Worm (Caenorhabditis elegans) whole organism, mixed stage, embryonic: ENCODE results near the gene K09G1.2.

Experiments
- drap-1 ChIP-seq: fragments of 200-800 bp; sonication (Bioruptor generic); optimal IDR thresholded peaks from 3 replicates; lab custom pipeline; 2018; ENCODE audit warnings: mild to moderate bottlenecking, missing genetic modification characterization, missing compliant biosample characterization
- pha-4 ChIP-seq: fragments of 150-350 bp; optimal IDR thresholded peaks from 2 replicates; lab custom pipeline; 2018; ENCODE audit warnings: missing biosample characterization, missing genetic modification reagents, missing genetic modification characterization

DNA sequence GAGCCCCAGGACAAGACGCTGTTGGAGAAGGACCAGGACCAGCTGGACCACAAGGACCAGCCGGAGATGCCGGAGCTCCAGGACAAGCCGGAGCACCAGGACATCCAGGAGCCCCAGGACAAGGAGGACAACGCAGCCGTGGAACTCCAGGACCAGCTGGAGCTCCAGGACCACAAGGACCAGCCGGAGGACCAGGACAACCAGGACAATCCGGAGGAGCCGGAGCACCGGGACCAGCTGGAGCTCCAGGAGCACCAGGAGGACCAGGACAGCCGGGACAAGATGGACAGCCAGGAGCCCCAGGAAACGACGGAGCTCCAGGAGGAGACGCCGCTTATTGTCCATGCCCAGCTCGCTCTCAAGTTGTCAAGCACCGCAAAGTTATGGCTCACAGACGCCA is 40.1 kb downstream of the K09G1.2 start:
- no peak for TF ChIP-seq pha-4 (tag; lab: Kevin White, UChicago)
- TF ChIP-seq drap-1 (GFP tag; lab: Kevin White, UChicago): no peak
